Worm (Caenorhabditis elegans): ENCODE data around the gene fbxb-53.

The fbxb-53 gene

DNA sequence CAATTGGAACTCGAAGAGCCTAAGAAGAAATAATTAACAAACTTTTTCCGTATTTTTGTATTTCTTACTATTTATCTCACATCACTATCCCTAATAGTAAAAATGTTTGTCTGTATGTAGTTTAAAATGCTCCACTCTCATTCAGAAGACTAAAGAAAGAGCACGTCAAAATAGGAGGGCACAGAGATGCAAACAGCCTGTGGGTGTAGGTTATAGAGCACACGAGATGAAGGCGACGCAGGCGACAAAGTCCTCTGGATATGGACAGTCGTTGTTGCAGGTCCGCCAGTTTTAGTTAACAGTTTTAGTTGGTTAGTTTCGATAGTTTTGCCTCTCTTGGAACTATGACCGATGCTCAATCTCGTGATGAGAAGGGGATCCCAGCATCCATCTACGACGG lies 24.8 kb upstream of the fbxb-53 start, which contains the start of gene ceh-82:
Gene ceh-82, plus strand, starts transcription at position 301 of the 400 bp plus-strand sequence.
- no peak for TF ChIP-seq pha-2 (tag; optimal IDR thresholded peaks at IDR 0.05)
- no peak for TF ChIP-seq ceh-22 (tag; optimal IDR thresholded peaks at IDR 0.05)
- no peak for TF ChIP-seq nhr-232 (tag; optimal IDR thresholded peaks at IDR 0.05)
- TF ChIP-seq pha-4 (tag; optimal IDR thresholded peaks at IDR 0.05): no peak

DNA sequence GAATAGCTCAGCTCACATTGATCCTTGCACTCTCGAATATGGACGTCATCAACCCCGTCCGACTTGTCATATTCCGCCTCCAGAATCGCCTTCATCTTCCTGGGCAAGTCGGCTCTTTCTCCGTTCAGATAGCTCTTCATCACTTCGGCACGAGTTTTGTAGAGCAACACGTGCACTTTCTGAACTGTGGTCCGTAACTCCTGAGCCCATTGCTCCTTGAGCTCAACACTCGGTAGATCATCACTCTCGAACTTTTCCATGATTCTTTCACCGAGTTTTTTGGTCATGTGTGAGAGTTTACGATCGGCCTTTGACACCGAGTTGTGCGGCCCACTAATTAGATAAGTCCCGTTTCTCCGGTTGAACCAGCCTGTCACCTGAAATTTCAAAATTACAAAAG lies 21.5 kb upstream of the fbxb-53 start:
- TF ChIP-seq ceh-14 (tag; optimal IDR thresholded peaks at IDR 0.05): no peak
- TF ChIP-seq odd-2 (tag; optimal IDR thresholded peaks at IDR 0.05): no peak

DNA sequence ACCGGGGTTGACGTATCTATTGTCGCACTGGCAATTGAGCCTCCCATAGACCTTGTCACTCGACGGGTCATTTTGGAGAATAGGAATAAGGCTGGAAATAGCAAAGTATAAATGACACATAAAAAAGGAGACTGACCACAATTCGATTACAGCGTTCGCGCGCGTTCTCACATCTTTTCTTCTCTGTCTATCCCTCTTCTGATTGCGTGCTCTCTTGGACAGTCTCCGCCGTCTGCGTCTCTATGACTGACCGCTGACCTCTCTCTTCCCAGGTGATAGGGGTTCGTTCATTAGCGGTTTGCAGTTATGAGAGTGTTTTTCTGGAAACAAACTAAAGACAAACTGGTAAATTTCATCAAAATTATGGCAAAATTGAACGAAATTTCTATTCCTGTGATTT lies 20.3 kb upstream of the fbxb-53 start, which contains the start of gene ceh-83:
Gene ceh-83, minus strand, starts transcription at position 181 of the 400 bp plus-strand sequence.
- no peak for TF ChIP-seq odd-2 (tag; optimal IDR thresholded peaks at IDR 0.05)

DNA sequence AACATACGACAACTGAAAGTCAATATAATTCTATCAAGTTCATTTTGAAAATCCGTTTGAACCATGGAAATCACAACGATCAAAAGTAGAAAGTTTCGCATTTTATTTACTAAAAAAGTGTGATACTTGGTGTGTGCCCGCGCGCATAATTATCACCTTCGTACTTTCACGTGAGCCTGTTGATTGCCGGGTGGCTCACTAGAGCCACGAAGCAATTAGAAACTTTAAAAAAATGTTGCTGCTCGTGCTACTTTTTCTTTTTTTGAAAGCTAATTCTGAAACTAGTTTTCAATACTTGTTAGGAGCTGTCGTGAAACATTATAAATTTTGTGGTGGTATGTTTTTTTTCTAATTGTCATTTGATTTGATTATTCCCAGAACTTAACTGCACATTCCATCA lies 17.8 kb upstream of the fbxb-53 start, which contains the start of the genes irld-9 and irld-33:
Gene irld-9, minus strand, starts transcription at position 101 of the 400 bp plus-strand sequence.
Gene irld-33, plus strand, starts transcription at position 209 of the 400 bp plus-strand sequence.
- TF ChIP-seq npax-4 (tag; optimal IDR thresholded peaks at IDR 0.05) (no peak), ceh-22 (tag; optimal IDR thresholded peaks at IDR 0.05) (no peak), madf-2 (tag; optimal IDR thresholded peaks at IDR 0.05) (no peak), gmeb-2 (tag; optimal IDR thresholded peaks at IDR 0.05) (no peak), pha-2 (tag; optimal IDR thresholded peaks at IDR 0.05) (no peak), C08G9.2 (tag; optimal IDR thresholded peaks at IDR 0.05) (no peak), nhr-11 (tag; optimal IDR thresholded peaks at IDR 0.05) (no peak)

DNA sequence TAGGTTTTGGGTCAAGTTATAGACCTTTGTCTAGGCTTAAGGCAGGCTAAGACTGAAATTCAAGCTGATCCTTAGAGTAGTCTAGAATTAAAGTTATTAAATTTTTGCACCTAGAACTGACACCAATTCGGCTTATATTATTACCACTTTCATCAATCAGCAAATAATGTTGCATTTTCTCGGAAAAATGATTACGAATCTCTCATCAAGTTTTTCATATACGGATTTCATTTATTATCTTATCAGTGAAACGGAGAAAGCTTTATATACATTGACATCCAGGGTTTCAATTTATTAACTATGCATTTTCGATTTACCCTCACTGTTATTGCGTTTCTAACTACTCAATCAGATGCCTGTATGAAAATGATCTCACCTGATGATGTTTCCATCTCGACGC lies 15.4 kb upstream of the fbxb-53 start, which contains the start of gene K07G6.1:
Gene K07G6.1, plus strand, starts transcription at position 301 of the 400 bp plus-strand sequence.
- no peak for TF ChIP-seq nhr-232 (tag; optimal IDR thresholded peaks at IDR 0.05)
- TF ChIP-seq zip-5 (tag; optimal IDR thresholded peaks at IDR 0.05): no peak
- TF ChIP-seq hlh-6 (tag; optimal IDR thresholded peaks at IDR 0.05): no peak
- no peak for TF ChIP-seq F13H6.1 (tag; optimal IDR thresholded peaks at IDR 0.05)
- TF ChIP-seq C38D4.7 (GFP tag; optimal IDR thresholded peaks at IDR 0.05): no peak
- no peak for TF ChIP-seq rnt-1 (tag; optimal IDR thresholded peaks at IDR 0.05)
- no peak for TF ChIP-seq npax-4 (tag; optimal IDR thresholded peaks at IDR 0.05)
- no peak for TF ChIP-seq ceh-31 (tag; optimal IDR thresholded peaks at IDR 0.05)
- TF ChIP-seq ceh-18 (tag; optimal IDR thresholded peaks at IDR 0.05): no peak
- no peak for TF ChIP-seq tbx-7 (tag; optimal IDR thresholded peaks at IDR 0.05)
- TF ChIP-seq ama-1 (optimal IDR thresholded peaks at IDR 0.05): no peak
- no peak for TF ChIP-seq K09A11.1 (tag; optimal IDR thresholded peaks at IDR 0.05; ENCODE audit: insufficient read depth)
- no peak for TF ChIP-seq ahr-1 (tag; optimal IDR thresholded peaks at IDR 0.05)
- TF ChIP-seq unc-55 (GFP tag; optimal IDR thresholded peaks at IDR 0.05): no peak

DNA sequence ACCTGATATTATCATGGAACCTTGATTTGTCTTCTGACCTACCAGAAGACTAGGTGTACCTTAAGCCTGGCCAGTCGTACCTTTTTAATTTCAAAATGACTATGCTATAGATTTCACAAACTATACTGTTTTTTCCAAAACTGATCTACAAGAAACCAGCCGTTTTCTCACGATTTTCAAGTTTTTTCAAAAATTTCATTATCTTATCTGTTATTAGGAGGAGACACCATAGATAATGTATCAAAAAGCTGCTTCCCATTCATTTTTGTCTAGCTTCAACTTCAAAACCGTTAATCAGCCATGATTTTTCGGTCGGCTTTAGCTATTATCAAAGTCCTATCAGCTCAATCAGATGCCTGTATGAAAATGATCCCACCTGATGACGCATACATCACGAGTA lies 14.1 kb upstream of the fbxb-53 start, which contains the start of gene F36H5.12:
Gene F36H5.12, plus strand, starts transcription at position 301 of the 400 bp plus-strand sequence.
- no peak for TF ChIP-seq unc-3 (GFP tag; conservative IDR thresholded peaks at IDR 0.05)
- no peak for TF ChIP-seq unc-3 (tag; optimal IDR thresholded peaks at IDR 0.05)
- TF ChIP-seq ceh-34 (tag; optimal IDR thresholded peaks at IDR 0.05): no peak
- TF ChIP-seq lin-11 (tag; optimal IDR thresholded peaks at IDR 0.05): no peak
- no peak for TF ChIP-seq Y22D7AL.16 (tag; optimal IDR thresholded peaks at IDR 0.05)
- TF ChIP-seq dmd-4 (tag; optimal IDR thresholded peaks at IDR 0.05; ENCODE audit: borderline replicate concordance): no peak
- TF ChIP-seq ztf-16 (tag; optimal IDR thresholded peaks at IDR 0.05): no peak
- TF ChIP-seq fkh-10 (GFP tag; optimal IDR thresholded peaks at IDR 0.05): no peak
- no peak for TF ChIP-seq K02D7.2 (tag; optimal IDR thresholded peaks at IDR 0.05)
- no peak for TF ChIP-seq fax-1 (tag; optimal IDR thresholded peaks at IDR 0.05)

Data from whole organism, late embryonic.